Worm (Caenorhabditis elegans) whole organism, L2 larva: ENCODE results near the gene ZK105.1.
A peak's percentile ranks its signal among the peaks of the same experiment; 100 is the strongest.

Experiments used
- C34F6.9 ChIP-seq: fragments of 150-350 bp; optimal IDR thresholded peaks from 2 replicates; lab custom pipeline; 2014; ENCODE audit warnings: missing biosample characterization, missing genetic modification characterization
- F13H6.1 ChIP-seq: sonication (generic microtip); optimal IDR thresholded peaks from 2 replicates; lab custom pipeline; 2016; ENCODE audit warnings: missing genetic modification characterization, missing compliant biosample characterization
- R02D3.7 ChIP-seq: fragments of 150-350 bp; optimal IDR thresholded peaks from 2 replicates; lab custom pipeline; 2014; ENCODE audit warnings: missing biosample characterization, missing genetic modification characterization
- Y55F3AM.14 ChIP-seq: fragments of 200-800 bp; sonication (Bioruptor generic); optimal IDR thresholded peaks from 2 replicates; lab custom pipeline; 2018; ENCODE audit warnings: mild to moderate bottlenecking, missing genetic modification characterization, missing compliant biosample characterization
- ZK546.5 ChIP-seq: sonication (generic microtip); optimal IDR thresholded peaks from 2 replicates; lab custom pipeline; 2017; ENCODE audit warnings: missing biosample characterization, missing genetic modification characterization
- alr-1 ChIP-seq: fragments of 150-350 bp; optimal IDR thresholded peaks from 2 replicates; lab custom pipeline; 2014; ENCODE audit warnings: missing biosample characterization, missing genetic modification characterization
- aly-2 ChIP-seq: fragments of 150-350 bp; optimal IDR thresholded peaks from 2 replicates; lab custom pipeline; 2014; ENCODE audit warnings: missing biosample characterization, missing genetic modification characterization
- ama-1 ChIP-seq: fragments of 150-350 bp; optimal IDR thresholded peaks from 2 replicates; lab custom pipeline; 2018; ENCODE audit warnings: inconsistent platforms
- blmp-1 ChIP-seq: sonication (generic microtip); optimal IDR thresholded peaks from 2 replicates; lab custom pipeline; 2017; ENCODE audit warnings: missing genetic modification characterization, mild to moderate bottlenecking, missing compliant biosample characterization, antibody characterized with exemption, moderate library complexity; ENCODE audit not compliant: insufficient read depth
- ceh-16 ChIP-seq: fragments of 150-350 bp; optimal IDR thresholded peaks from 2 replicates; lab custom pipeline; 2014; ENCODE audit warnings: missing biosample characterization, missing genetic modification characterization
- ceh-82 ChIP-seq: fragments of 150-350 bp; optimal IDR thresholded peaks from 2 replicates; lab custom pipeline; 2014; ENCODE audit warnings: missing biosample characterization, missing genetic modification characterization
- crh-2 ChIP-seq: sonication (generic microtip); optimal IDR thresholded peaks from 2 replicates; lab custom pipeline; 2017; ENCODE audit warnings: missing biosample characterization, missing genetic modification characterization
- dmd-4 ChIP-seq: sonication (generic microtip); optimal IDR thresholded peaks from 2 replicates; lab custom pipeline; 2017; ENCODE audit warnings: missing biosample characterization, missing genetic modification characterization
- egl-27 ChIP-seq: sonication (generic microtip); optimal IDR thresholded peaks from 3 replicates; lab custom pipeline; 2017; ENCODE audit warnings: missing biosample characterization, missing genetic modification reagents, missing genetic modification characterization
- elt-1 ChIP-seq: fragments of 150-350 bp; optimal IDR thresholded peaks from 2 replicates; lab custom pipeline; 2014; ENCODE audit warnings: missing biosample characterization, missing genetic modification characterization
- gmeb-1 ChIP-seq: fragments of 150-350 bp; optimal IDR thresholded peaks from 2 replicates; lab custom pipeline; 2014; ENCODE audit warnings: missing biosample characterization, missing genetic modification characterization
- lin-13 ChIP-seq: fragments of 150-350 bp; optimal IDR thresholded peaks from 2 replicates; lab custom pipeline; 2014; ENCODE audit warnings: missing biosample characterization, missing genetic modification reagents, missing genetic modification characterization
- lsy-2 ChIP-seq, 2 experiments: fragments of 150-350 bp in 1 of 2; sonication (generic microtip) in 1 of 2; optimal IDR thresholded peaks; 2 replicates each; lab custom pipeline; 2014 to 2017; ENCODE audit warnings: missing biosample characterization in 2 of 2, missing genetic modification characterization in 2 of 2
- mab-5 ChIP-seq: fragments of 150-350 bp; optimal IDR thresholded peaks from 2 replicates; lab custom pipeline; 2014; ENCODE audit warnings: missing biosample characterization, missing genetic modification characterization
- mbf-1 ChIP-seq: sonication (generic microtip); optimal IDR thresholded peaks from 2 replicates; lab custom pipeline; 2017; ENCODE audit warnings: missing biosample characterization, missing genetic modification characterization
- mdl-1 ChIP-seq, 2 experiments: fragments of 150-350 bp in 1 of 2; sonication (generic microtip) in 1 of 2; optimal IDR thresholded peaks; 2 replicates each; lab custom pipeline; 2017; ENCODE audit warnings: missing biosample characterization in 2 of 2, missing genetic modification characterization in 2 of 2
- nhr-10 ChIP-seq: sonication (generic microtip); optimal IDR thresholded peaks from 2 replicates; lab custom pipeline; 2017; ENCODE audit warnings: missing biosample characterization, missing genetic modification characterization
- nhr-11 ChIP-seq: fragments of 150-350 bp; optimal IDR thresholded peaks from 2 replicates; lab custom pipeline; 2014; ENCODE audit warnings: missing biosample characterization, missing genetic modification characterization
- nhr-129 ChIP-seq: fragments of 150-350 bp; optimal IDR thresholded peaks from 2 replicates; lab custom pipeline; 2014; ENCODE audit warnings: missing biosample characterization, missing genetic modification characterization
- nhr-21 ChIP-seq: fragments of 150-350 bp; optimal IDR thresholded peaks from 2 replicates; lab custom pipeline; 2014; ENCODE audit warnings: missing biosample characterization, missing genetic modification characterization
- nhr-23 ChIP-seq: fragments of 150-350 bp; optimal IDR thresholded peaks from 2 replicates; lab custom pipeline; 2014; ENCODE audit warnings: missing biosample characterization, missing genetic modification reagents, missing genetic modification characterization
- nhr-237 ChIP-seq: fragments of 150-350 bp; optimal IDR thresholded peaks from 2 replicates; lab custom pipeline; 2014; ENCODE audit warnings: missing biosample characterization, missing genetic modification characterization
- nhr-6 ChIP-seq: fragments of 150-350 bp; optimal IDR thresholded peaks from 2 replicates; lab custom pipeline; 2014; ENCODE audit warnings: missing biosample characterization, missing genetic modification characterization
- nhr-77 ChIP-seq: fragments of 150-350 bp; optimal IDR thresholded peaks from 2 replicates; lab custom pipeline; 2014; ENCODE audit warnings: missing biosample characterization, missing genetic modification characterization
- sem-4 ChIP-seq: fragments of 150-350 bp; optimal IDR thresholded peaks from 2 replicates; lab custom pipeline; 2014; ENCODE audit warnings: missing biosample characterization, missing genetic modification reagents, missing genetic modification characterization
- skn-1 ChIP-seq: sonication (generic microtip); optimal IDR thresholded peaks from 2 replicates; lab custom pipeline; 2017; ENCODE audit warnings: missing biosample characterization, missing genetic modification characterization
- sma-3 ChIP-seq: sonication (generic microtip); optimal IDR thresholded peaks from 2 replicates; lab custom pipeline; 2016; ENCODE audit warnings: missing genetic modification reagents, missing genetic modification characterization, missing compliant biosample characterization
- sma-9 ChIP-seq, 2 experiments: fragments of 150-350 bp in 1 of 2; sonication (generic microtip) in 1 of 2; optimal IDR thresholded peaks; 2 replicates each; lab custom pipeline; 2014 to 2016; ENCODE audit warnings: missing genetic modification characterization in 2 of 2, mild to moderate bottlenecking in 1 of 2, missing biosample characterization in 1 of 2, missing compliant biosample characterization in 1 of 2, missing genetic modification reagents in 1 of 2, moderate library complexity in 1 of 2
- snpc-4 ChIP-seq: fragments of 150-350 bp; optimal IDR thresholded peaks from 2 replicates; lab custom pipeline; 2014; ENCODE audit warnings: missing biosample characterization, missing genetic modification characterization
- unc-39 ChIP-seq: fragments of 150-350 bp; optimal IDR thresholded peaks from 2 replicates; lab custom pipeline; 2014; ENCODE audit warnings: missing biosample characterization, missing genetic modification characterization
- unc-55 ChIP-seq: fragments of 150-350 bp; sonication (generic microtip); optimal IDR thresholded peaks from 3 replicates; lab custom pipeline; 2014; ENCODE audit warnings: missing biosample characterization, missing genetic modification reagents, missing genetic modification characterization
- unc-62 ChIP-seq: fragments of 150-350 bp; optimal IDR thresholded peaks from 2 replicates; lab custom pipeline; 2014; ENCODE audit warnings: missing biosample characterization, missing genetic modification reagents, missing genetic modification characterization
- zag-1 ChIP-seq: fragments of 150-350 bp; optimal IDR thresholded peaks from 2 replicates; lab custom pipeline; 2014; ENCODE audit warnings: missing biosample characterization, missing genetic modification characterization
- ztf-11 ChIP-seq: sonication (generic microtip); optimal IDR thresholded peaks from 2 replicates; lab custom pipeline; 2017; ENCODE audit warnings: missing biosample characterization, missing genetic modification characterization
- ztf-4 ChIP-seq: fragments of 150-350 bp; optimal IDR thresholded peaks from 2 replicates; lab custom pipeline; 2014; ENCODE audit warnings: missing biosample characterization, missing genetic modification characterization

ZK105.1 gene

DNA sequence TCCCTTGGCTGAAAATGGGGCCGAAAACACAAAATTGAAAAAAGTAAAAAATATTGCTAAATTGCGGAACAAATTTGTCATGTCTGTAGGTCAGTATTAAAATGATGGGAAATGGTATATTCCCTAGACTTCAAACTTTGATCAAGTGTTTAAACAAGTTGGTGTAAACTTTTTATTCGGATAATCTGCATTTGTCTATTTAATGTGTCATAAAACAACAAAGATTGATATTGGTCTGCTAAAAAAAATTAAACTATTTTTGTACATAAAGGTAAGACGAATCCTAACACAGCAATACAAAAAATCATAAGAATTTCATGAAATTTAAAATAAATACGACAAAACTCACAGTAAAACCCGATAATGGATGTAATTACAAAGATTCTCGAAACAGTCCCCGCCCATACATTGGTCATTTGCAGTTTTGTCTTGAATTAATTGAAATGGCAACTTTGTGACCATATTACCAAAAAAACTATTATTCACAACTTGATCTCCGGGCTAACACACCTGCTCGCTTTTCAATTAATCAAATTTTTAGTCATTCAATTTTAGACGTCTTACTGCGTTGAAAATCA, 10.3 kb downstream of the ZK105.1 start, which contains the start of the genes ZK105.6 and ZK105.8:
Gene ZK105.6, minus strand, starts transcription at position 101 of the 578 bp plus-strand sequence.
Gene ZK105.8, plus strand, starts transcription at position 528 of the 578 bp plus-strand sequence.
- no peak for TF ChIP-seq ama-1 (lab: Kevin White, UChicago)
- TF ChIP-seq egl-27 (tag; lab: Kevin White, UChicago), result no peak
- no peak for TF ChIP-seq C34F6.9
- TF ChIP-seq ztf-4 (tag; lab: Kevin White, UChicago), result no peak
- no peak for TF ChIP-seq ZK546.5 (tag; lab: Kevin White, UChicago)
- TF ChIP-seq zag-1 (tag; lab: Kevin White, UChicago), result no peak
- no peak for TF ChIP-seq sem-4 (tag; lab: Kevin White, UChicago)
- TF ChIP-seq mab-5 (tag; lab: Kevin White, UChicago), result no peak
- TF ChIP-seq F13H6.1 (tag; lab: Kevin White, UChicago), result no peak
- TF ChIP-seq aly-2 (tag; lab: Kevin White, UChicago), result no peak
- TF ChIP-seq blmp-1, result no peak
- TF ChIP-seq nhr-77 (tag; lab: Kevin White, UChicago), result no peak
- no peak for TF ChIP-seq ztf-11
- no peak for TF ChIP-seq R02D3.7
- no peak for TF ChIP-seq lin-13 (GFP tag; lab: Kevin White, UChicago)
- TF ChIP-seq, all 48 proteins: peak for 0

DNA sequence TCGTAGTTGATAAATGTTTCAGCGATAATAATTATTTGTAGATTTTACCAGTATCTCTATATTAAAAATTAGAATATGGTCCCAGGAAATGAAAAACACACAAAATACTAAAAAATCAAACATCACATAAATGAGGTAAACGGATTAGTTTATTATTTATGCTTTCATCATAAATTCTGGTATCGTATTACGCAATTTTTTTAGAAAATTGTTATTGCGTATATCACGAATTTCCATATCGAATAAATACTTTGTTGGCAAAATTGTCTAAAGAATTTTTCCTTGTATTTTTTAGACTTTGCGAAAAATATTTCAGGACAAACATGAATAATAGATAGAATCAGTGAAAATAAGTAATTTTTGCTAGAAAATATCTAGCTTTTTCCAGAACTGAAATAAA, 12.4 kb downstream of the ZK105.1 start:
- TF ChIP-seq nhr-10 (tag; lab: Kevin White, UChicago), result no peak
- peak; percentile 71 for TF ChIP-seq unc-55 (GFP tag; lab: Kevin White, UChicago)
- TF ChIP-seq, all 48 proteins: peak for 1

- TF ChIP-seq sma-3 (GFP tag; lab: Kevin White, UChicago) (no peak), Y55F3AM.14 (GFP tag; lab: Kevin White, UChicago) (no peak), nhr-237 (tag; lab: Kevin White, UChicago) (no peak), mdl-1 (tag; optimal IDR thresholded peaks at IDR 0.05; lab: Kevin White, UChicago) (no peak), nhr-21 (no peak), dmd-4 (tag; lab: Kevin White, UChicago) (no peak), unc-62 (GFP tag; lab: Kevin White, UChicago) (no peak), crh-2 (tag; lab: Kevin White, UChicago) (peak; percentile 33), nhr-23 (tag; lab: Kevin White, UChicago) (no peak), mbf-1 (no peak), unc-39 (tag; lab: Kevin White, UChicago) (no peak), nhr-6 (no peak), F13H6.1 (tag; lab: Kevin White, UChicago) (peak; percentile 27), egl-27 (tag; lab: Kevin White, UChicago) (no peak), nhr-10 (tag; lab: Kevin White, UChicago) (no peak), gmeb-1 (tag; lab: Kevin White, UChicago) (no peak), ama-1 (lab: Kevin White, UChicago) (no peak), lsy-2 (tag; optimal IDR thresholded peaks at IDR 0.05; lab: Kevin White, UChicago) (peak in 1 of 2 experiments; percentile 22), lin-13 (GFP tag; lab: Kevin White, UChicago) (no peak), ceh-82 (no peak), ztf-4 (tag; lab: Kevin White, UChicago) (no peak), sma-9 (GFP tag; optimal IDR thresholded peaks at IDR 0.05; lab: Kevin White, UChicago) (peak; percentile 52), sma-9 (tag; optimal IDR thresholded peaks at IDR 0.05; lab: Kevin White, UChicago) (no peak), ztf-11 (no peak), C34F6.9 (peak; percentile 28), snpc-4 (tag; lab: Kevin White, UChicago) (no peak), zag-1 (tag; lab: Kevin White, UChicago) (no peak), skn-1 (tag; lab: Kevin White, UChicago) (no peak), ceh-16 (tag; lab: Kevin White, UChicago) (no peak), blmp-1 (no peak), sem-4 (tag; lab: Kevin White, UChicago) (no peak), nhr-129 (tag; lab: Kevin White, UChicago) (no peak), nhr-11 (tag; lab: Kevin White, UChicago) (no peak), alr-1 (no peak), unc-55 (GFP tag; lab: Kevin White, UChicago) (peak; percentile 34), elt-1 (no peak), mab-5 (tag; lab: Kevin White, UChicago) (no peak), aly-2 (tag; lab: Kevin White, UChicago) (no peak), nhr-77 (tag; lab: Kevin White, UChicago) (no peak)
Measured at ce11 chrV:7726927-7727326, 13.1 kb downstream of the ZK105.1 start.
